Worm (Caenorhabditis elegans): ENCODE data around the gene R05G9R.1.

The R05G9R.1 gene

ce11 chrII:6513911-6514310 is at the start of gene R05G9R.1:
TSS of gene R05G9R.1 (minus strand) at chrII:6514011.
- TF ChIP-seq cnd-1 (tag; optimal IDR thresholded peaks at IDR 0.05) (no peak), nhr-28 (tag; optimal IDR thresholded peaks at IDR 0.05) (no peak), unc-39 (tag; optimal IDR thresholded peaks at IDR 0.05) (no peak), pha-4 (tag; optimal IDR thresholded peaks at IDR 0.05) (no peak), sem-2 (GFP tag; optimal IDR thresholded peaks at IDR 0.05) (no peak), sptf-1 (tag; optimal IDR thresholded peaks at IDR 0.05) (no peak), lin-13 (tag; optimal IDR thresholded peaks at IDR 0.05) (no peak), snpc-4 (tag; optimal IDR thresholded peaks at IDR 0.05) (no peak), nhr-2 (tag; optimal IDR thresholded peaks at IDR 0.05) (no peak), flh-1 (GFP tag; optimal IDR thresholded peaks at IDR 0.05) (no peak), ceh-39 (tag; optimal IDR thresholded peaks at IDR 0.05) (no peak), lsy-2 (tag; optimal IDR thresholded peaks at IDR 0.05) (no peak), M03D4.4 (tag; optimal IDR thresholded peaks at IDR 0.05) (no peak), nhr-76 (tag; optimal IDR thresholded peaks at IDR 0.05) (no peak)

ce11 chrII:6563238-6563637 is 49.4 kb upstream of the R05G9R.1 start:
- peak; percentile 35 for TF ChIP-seq nhr-2 (tag; optimal IDR thresholded peaks at IDR 0.05)
- no peak for TF ChIP-seq ces-1 (GFP tag; optimal IDR thresholded peaks at IDR 0.05)
- TF ChIP-seq nhr-12 (tag; optimal IDR thresholded peaks at IDR 0.05), result no peak
- no peak for TF ChIP-seq unc-39 (tag; optimal IDR thresholded peaks at IDR 0.05)
- peak; percentile 7 for TF ChIP-seq unc-62 (GFP tag; optimal IDR thresholded peaks at IDR 0.05)
- peak; percentile 11 for TF ChIP-seq pha-4 (tag; optimal IDR thresholded peaks at IDR 0.05)
- peak; percentile 5 for TF ChIP-seq unc-120 (tag; optimal IDR thresholded peaks at IDR 0.05; ENCODE audit: poor library complexity, severe bottlenecking)

ce11 chrII:6562203-6562867 is 48.5 kb upstream of the R05G9R.1 start:
- TF ChIP-seq nhr-28 (tag; optimal IDR thresholded peaks at IDR 0.05), result no peak
- no peak for TF ChIP-seq ceh-43 (GFP tag; optimal IDR thresholded peaks at IDR 0.05)
- no peak for TF ChIP-seq drap-1 (GFP tag; optimal IDR thresholded peaks at IDR 0.05)

- no peak for TF ChIP-seq flh-1 (GFP tag; optimal IDR thresholded peaks at IDR 0.05)
These were observed 47.5 kb upstream of the R05G9R.1 start, which contains the start of gene F18C5.10 for ce11 chrII:6561300-6561699. TSS of gene F18C5.10 (minus strand) at chrII:6561444.

ce11 chrII:6560291-6560690 is 46.5 kb upstream of the R05G9R.1 start:
- TF ChIP-seq bed-3 (GFP tag; optimal IDR thresholded peaks at IDR 0.05), result no peak
- TF ChIP-seq nhr-28 (tag; optimal IDR thresholded peaks at IDR 0.05), result no peak
- TF ChIP-seq blmp-1 (tag; optimal IDR thresholded peaks at IDR 0.05), result no peak
- no peak for TF ChIP-seq elt-1 (tag; optimal IDR thresholded peaks at IDR 0.05; ENCODE audit: borderline replicate concordance, insufficient read depth)
- no peak for TF ChIP-seq pha-4 (tag; optimal IDR thresholded peaks at IDR 0.05)
- TF ChIP-seq sem-2 (GFP tag; optimal IDR thresholded peaks at IDR 0.05), result no peak
- no peak for TF ChIP-seq nhr-76 (tag; optimal IDR thresholded peaks at IDR 0.05)
- no peak for TF ChIP-seq ceh-39 (tag; optimal IDR thresholded peaks at IDR 0.05)
- no peak for TF ChIP-seq ces-1 (GFP tag; optimal IDR thresholded peaks at IDR 0.05)
- TF ChIP-seq ztf-11 (tag; optimal IDR thresholded peaks at IDR 0.05), result no peak
- no peak for TF ChIP-seq nhr-237 (tag; optimal IDR thresholded peaks at IDR 0.05)
- no peak for TF ChIP-seq flh-1 (GFP tag; optimal IDR thresholded peaks at IDR 0.05)
- TF ChIP-seq M03D4.4 (tag; optimal IDR thresholded peaks at IDR 0.05), result no peak
- no peak for TF ChIP-seq sptf-1 (tag; optimal IDR thresholded peaks at IDR 0.05)
- no peak for TF ChIP-seq nhr-2 (tag; optimal IDR thresholded peaks at IDR 0.05)
- TF ChIP-seq ham-2 (GFP tag; optimal IDR thresholded peaks at IDR 0.05), result no peak
- no peak for TF ChIP-seq drap-1 (GFP tag; optimal IDR thresholded peaks at IDR 0.05)
- TF ChIP-seq tbx-8 (GFP tag; optimal IDR thresholded peaks at IDR 0.05), result no peak
- TF ChIP-seq hlh-1 (tag; optimal IDR thresholded peaks at IDR 0.05), result no peak
- no peak for TF ChIP-seq unc-39 (tag; optimal IDR thresholded peaks at IDR 0.05)

ce11 chrII:6558887-6559286 is 45.1 kb upstream of the R05G9R.1 start:
- TF ChIP-seq ces-1 (GFP tag; optimal IDR thresholded peaks at IDR 0.05) (no peak), nhr-237 (tag; optimal IDR thresholded peaks at IDR 0.05) (no peak), elt-1 (tag; optimal IDR thresholded peaks at IDR 0.05; ENCODE audit: borderline replicate concordance, insufficient read depth) (no peak), pha-4 (tag; optimal IDR thresholded peaks at IDR 0.05) (no peak), mls-2 (tag; optimal IDR thresholded peaks at IDR 0.05) (no peak), hlh-1 (tag; optimal IDR thresholded peaks at IDR 0.05) (no peak), zip-8 (tag; optimal IDR thresholded peaks at IDR 0.05) (no peak), sem-2 (GFP tag; optimal IDR thresholded peaks at IDR 0.05) (no peak), nhr-76 (tag; optimal IDR thresholded peaks at IDR 0.05) (no peak), ceh-83 (GFP tag; optimal IDR thresholded peaks at IDR 0.05) (no peak), ham-2 (GFP tag; optimal IDR thresholded peaks at IDR 0.05) (no peak), ceh-39 (tag; optimal IDR thresholded peaks at IDR 0.05) (no peak), mab-5 (tag; optimal IDR thresholded peaks at IDR 0.05) (no peak)

All from whole organism, mixed stage, embryonic.